Worm (Caenorhabditis elegans) whole organism, L3 larva: ENCODE data around the gene C33G8.2.

ENCODE experiments used
- R02D3.7 ChIP-seq: fragments of 150-350 bp; optimal IDR thresholded peaks from 2 replicates; lab custom pipeline; 2014; ENCODE audit warnings: missing biosample characterization, missing genetic modification characterization
- aly-2 ChIP-seq: fragments of 150-350 bp; optimal IDR thresholded peaks from 2 replicates; lab custom pipeline; 2014; ENCODE audit warnings: missing biosample characterization, missing genetic modification characterization
- ceh-16 ChIP-seq: sonication (generic microtip); optimal IDR thresholded peaks from 2 replicates; lab custom pipeline; 2017; ENCODE audit warnings: missing biosample characterization, missing genetic modification characterization
- ceh-28 ChIP-seq: fragments of 150-350 bp; optimal IDR thresholded peaks from 2 replicates; lab custom pipeline; 2014; ENCODE audit warnings: missing biosample characterization, missing genetic modification reagents, missing genetic modification characterization
- ceh-82 ChIP-seq: fragments of 150-350 bp; optimal IDR thresholded peaks from 2 replicates; lab custom pipeline; 2014; ENCODE audit warnings: missing biosample characterization, missing genetic modification characterization
- ceh-9 ChIP-seq: sonication (generic microtip); optimal IDR thresholded peaks from 2 replicates; lab custom pipeline; 2018; ENCODE audit warnings: missing biosample characterization, missing genetic modification characterization
- egl-27 ChIP-seq: sonication (generic microtip); optimal IDR thresholded peaks from 4 replicates; lab custom pipeline; 2017; ENCODE audit warnings: missing biosample characterization, missing genetic modification reagents, missing genetic modification characterization
- egl-5 ChIP-seq: fragments of 150-350 bp; optimal IDR thresholded peaks from 2 replicates; lab custom pipeline; 2017; ENCODE audit warnings: missing biosample characterization, missing genetic modification reagents, missing genetic modification characterization, inconsistent platforms
- eor-1 ChIP-seq, 2 experiments: fragments of 150-350 bp; optimal IDR thresholded peaks; 2 replicates each; lab custom pipeline; 2014 to 2018; ENCODE audit warnings: missing biosample characterization in 2 of 2, missing genetic modification characterization in 2 of 2
- fkh-10 ChIP-seq: sonication (generic microtip); optimal IDR thresholded peaks from 2 replicates; lab custom pipeline; 2017; ENCODE audit warnings: missing biosample characterization, missing genetic modification reagents, missing genetic modification characterization
- fkh-2 ChIP-seq: fragments of 150-350 bp; optimal IDR thresholded peaks from 2 replicates; lab custom pipeline; 2014; ENCODE audit warnings: missing biosample characterization, missing genetic modification reagents, missing genetic modification characterization
- fos-1 ChIP-seq: fragments of 150-350 bp; optimal IDR thresholded peaks from 2 replicates; lab custom pipeline; 2014; ENCODE audit warnings: missing biosample characterization, missing genetic modification characterization
- jun-1 ChIP-seq: fragments of 150-350 bp; optimal IDR thresholded peaks from 2 replicates; lab custom pipeline; 2014; ENCODE audit warnings: missing biosample characterization, missing genetic modification reagents, missing genetic modification characterization
- lin-15B ChIP-seq: fragments of 150-350 bp; optimal IDR thresholded peaks from 2 replicates; lab custom pipeline; 2014; ENCODE audit warnings: missing biosample characterization, missing genetic modification characterization
- lin-39 ChIP-seq: fragments of 150-350 bp; optimal IDR thresholded peaks from 2 replicates; lab custom pipeline; 2018; ENCODE audit warnings: missing biosample characterization, missing genetic modification reagents, missing genetic modification characterization
- mdl-1 ChIP-seq: fragments of 150-350 bp; optimal IDR thresholded peaks from 2 replicates; lab custom pipeline; 2014; ENCODE audit warnings: missing biosample characterization, missing genetic modification characterization
- mml-1 ChIP-seq: fragments of 150-350 bp; sonication (generic microtip); optimal IDR thresholded peaks from 3 replicates; lab custom pipeline; 2014; ENCODE audit warnings: missing biosample characterization, missing genetic modification characterization
- nhr-237 ChIP-seq: fragments of 150-350 bp; optimal IDR thresholded peaks from 2 replicates; lab custom pipeline; 2014; ENCODE audit warnings: missing biosample characterization, missing genetic modification characterization
- nhr-28 ChIP-seq: fragments of 150-350 bp; optimal IDR thresholded peaks from 2 replicates; lab custom pipeline; 2014; ENCODE audit warnings: missing biosample characterization, missing genetic modification characterization
- nhr-67 ChIP-seq: fragments of 150-350 bp; optimal IDR thresholded peaks from 2 replicates; lab custom pipeline; 2014; ENCODE audit warnings: missing biosample characterization, missing genetic modification characterization
- nhr-76 ChIP-seq: fragments of 150-350 bp; sonication (generic microtip); optimal IDR thresholded peaks from 5 replicates; lab custom pipeline; 2014; ENCODE audit warnings: missing biosample characterization, missing genetic modification characterization
- nhr-77 ChIP-seq: fragments of 150-350 bp; optimal IDR thresholded peaks from 2 replicates; lab custom pipeline; 2014; ENCODE audit warnings: missing biosample characterization, missing genetic modification characterization
- pha-4 ChIP-seq: fragments of 150-350 bp; optimal IDR thresholded peaks from 2 replicates; lab custom pipeline; 2014; ENCODE audit warnings: missing biosample characterization, missing genetic modification reagents, missing genetic modification characterization
- pqm-1 ChIP-seq: fragments of 150-350 bp; optimal IDR thresholded peaks from 2 replicates; lab custom pipeline; 2017; ENCODE audit warnings: missing biosample characterization, missing genetic modification characterization, inconsistent platforms
- sea-2 ChIP-seq: fragments of 150-350 bp; sonication (generic microtip); optimal IDR thresholded peaks from 4 replicates; lab custom pipeline; 2014; ENCODE audit warnings: missing biosample characterization, missing genetic modification reagents, missing genetic modification characterization
- unc-39 ChIP-seq: sonication (generic microtip); optimal IDR thresholded peaks from 4 replicates; lab custom pipeline; 2017; ENCODE audit warnings: missing biosample characterization, missing genetic modification characterization
- unc-62 ChIP-seq: fragments of 150-350 bp; sonication (generic microtip); optimal IDR thresholded peaks from 4 replicates; lab custom pipeline; 2014; ENCODE audit warnings: missing biosample characterization, missing genetic modification reagents, missing genetic modification characterization
- zag-1 ChIP-seq: fragments of 150-350 bp; optimal IDR thresholded peaks from 2 replicates; lab custom pipeline; 2014; ENCODE audit warnings: missing biosample characterization, missing genetic modification characterization
- ztf-11 ChIP-seq: fragments of 150-350 bp; optimal IDR thresholded peaks from 2 replicates; lab custom pipeline; 2014; ENCODE audit warnings: missing biosample characterization, missing genetic modification characterization

C33G8.2 gene

ce11 chrV:7021772-7022171 lies 12.2 kb downstream of the C33G8.2 start, which contains the start of gene F20A1.4:
Gene F20A1.4 (minus strand): TSS chrV:7021872.
- no peak for TF ChIP-seq egl-27
- TF ChIP-seq unc-39 (tag; lab: Kevin White, UChicago) = no peak
- no peak for TF ChIP-seq nhr-67 (tag; lab: Kevin White, UChicago)
- no peak for TF ChIP-seq ztf-11 (tag; lab: Kevin White, UChicago)
- no peak for TF ChIP-seq ceh-16 (tag; lab: Kevin White, UChicago)
- TF ChIP-seq pha-4 = no peak
- no peak for TF ChIP-seq zag-1
- TF ChIP-seq mml-1 (tag; lab: Kevin White, UChicago) = no peak
- TF ChIP-seq jun-1 (tag; lab: Kevin White, UChicago) = no peak
- TF ChIP-seq R02D3.7 (tag; lab: Kevin White, UChicago) = no peak
- no peak for TF ChIP-seq eor-1 (tag; optimal IDR thresholded peaks at IDR 0.05; lab: Kevin White, UChicago)
- no peak for TF ChIP-seq sea-2
- no peak for TF ChIP-seq fos-1 (tag; lab: Kevin White, UChicago)
- TF ChIP-seq egl-5 (tag; lab: Kevin White, UChicago) = no peak
- no peak for TF ChIP-seq lin-39 (tag; lab: Kevin White, UChicago)

ce11 chrV:7022981-7023380 lies 13.4 kb downstream of the C33G8.2 start:
- TF ChIP-seq nhr-76 (no peak), lin-15B (tag; lab: Kevin White, UChicago) (no peak)

ce11 chrV:7027055-7027454 lies 17.5 kb downstream of the C33G8.2 start, which contains the start of gene F20A1.6:
Gene F20A1.6 (minus strand): TSS chrV:7027155.
- TF ChIP-seq eor-1 (tag; optimal IDR thresholded peaks at IDR 0.05; lab: Kevin White, UChicago) = no peak
- TF ChIP-seq mdl-1 (tag; lab: Kevin White, UChicago) = no peak
- TF ChIP-seq ceh-9 (tag; lab: Kevin White, UChicago) = no peak
- TF ChIP-seq ceh-16 (tag; lab: Kevin White, UChicago) = no peak
- no peak for TF ChIP-seq fkh-10 (GFP tag; lab: Kevin White, UChicago)
- no peak for TF ChIP-seq lin-39 (tag; lab: Kevin White, UChicago)
- no peak for TF ChIP-seq pha-4
- TF ChIP-seq nhr-76 = no peak
- TF ChIP-seq ztf-11 (tag; lab: Kevin White, UChicago) = no peak
- no peak for TF ChIP-seq aly-2
- no peak for TF ChIP-seq egl-5 (tag; lab: Kevin White, UChicago)
- TF ChIP-seq jun-1 (tag; lab: Kevin White, UChicago) = no peak
- no peak for TF ChIP-seq nhr-237 (tag; lab: Kevin White, UChicago)
- TF ChIP-seq lin-15B (tag; lab: Kevin White, UChicago) = no peak
- TF ChIP-seq unc-62 (GFP tag; lab: Kevin White, UChicago) = no peak

ce11 chrV:7036475-7036874 lies 26.9 kb downstream of the C33G8.2 start, which contains the start of gene twk-11:
Gene twk-11 (minus strand): TSS chrV:7036575.
- TF ChIP-seq ceh-82 (tag; lab: Kevin White, UChicago) = no peak
- TF ChIP-seq nhr-67 (tag; lab: Kevin White, UChicago) = no peak
- no peak for TF ChIP-seq pqm-1 (tag; lab: Kevin White, UChicago)
- no peak for TF ChIP-seq nhr-77 (tag; lab: Kevin White, UChicago)
- TF ChIP-seq, all 47 proteins: peak for 0

ce11 chrV:7046005-7046404 lies 36.4 kb downstream of the C33G8.2 start, which contains the start of gene F20A1.2:
Gene F20A1.2 (plus strand): TSS chrV:7046305.
- TF ChIP-seq pha-4 (no peak), ceh-28 (no peak), nhr-28 (tag; lab: Kevin White, UChicago) (no peak), nhr-67 (tag; lab: Kevin White, UChicago) (no peak), fkh-2 (tag; lab: Kevin White, UChicago) (no peak)

- no peak for TF ChIP-seq nhr-67 (tag; lab: Kevin White, UChicago)
- TF ChIP-seq unc-39 (tag; lab: Kevin White, UChicago) = no peak
- TF ChIP-seq pqm-1 (tag; lab: Kevin White, UChicago) = no peak
- no peak for TF ChIP-seq unc-62 (GFP tag; lab: Kevin White, UChicago)
- TF ChIP-seq nhr-76 = no peak
- no peak for TF ChIP-seq fos-1 (tag; lab: Kevin White, UChicago)
- TF ChIP-seq ceh-28 = no peak
- TF ChIP-seq ceh-82 (tag; lab: Kevin White, UChicago) = no peak
- TF ChIP-seq eor-1 (tag; optimal IDR thresholded peaks at IDR 0.05; lab: Kevin White, UChicago) = no peak
- TF ChIP-seq fkh-10 (GFP tag; lab: Kevin White, UChicago) = no peak
- no peak for TF ChIP-seq nhr-237 (tag; lab: Kevin White, UChicago)
Observed at ce11 chrV:7047512-7047911, 38.0 kb downstream of the C33G8.2 start, which contains the start of gene F20A1.8. Gene F20A1.8 (minus strand): TSS chrV:7047612.
